Worm (Caenorhabditis elegans) whole organism, L4 larva: Measurements from ENCODE around the gene col-119.

Source experiments
- D1046.2 ChIP-seq: fragments of 200-800 bp; sonication (Bioruptor generic); IDR thresholded peaks from 2 replicates; pipeline ENCODE4 v1.3.6; 2022; ENCODE audit warnings: missing genetic modification characterization, missing compliant biosample characterization
- F49E8.2 ChIP-seq: sonication (generic microtip); optimal IDR thresholded peaks from 2 replicates; lab custom pipeline; 2016; ENCODE audit warnings: missing compliant biosample characterization, mild to moderate bottlenecking, missing genetic modification characterization, borderline replicate concordance
- R02D3.7 ChIP-seq: fragments of 150-350 bp; sonication (generic microtip); optimal IDR thresholded peaks from 3 replicates; lab custom pipeline; 2014; ENCODE audit warnings: missing biosample characterization, missing genetic modification characterization
- Y105C5A.15 ChIP-seq: fragments of 200-800 bp; sonication (Bioruptor generic); IDR thresholded peaks from 2 replicates; pipeline ENCODE4 v1.3.6; 2022; ENCODE audit warnings: missing genetic modification characterization, missing compliant biosample characterization
- Y75B8A.6 ChIP-seq: fragments of 200-800 bp; sonication (Bioruptor generic); IDR thresholded peaks from 2 replicates; pipeline ENCODE4 v1.3.6; 2022; ENCODE audit warnings: missing genetic modification reagents, missing genetic modification characterization, missing compliant biosample characterization
- ZK337.2 ChIP-seq: fragments of 200-800 bp; sonication (Bioruptor generic); IDR thresholded peaks from 2 replicates; pipeline ENCODE4 v1.3.6; 2022; ENCODE audit warnings: missing genetic modification reagents, missing genetic modification characterization, missing compliant biosample characterization
- aha-1 ChIP-seq: fragments of 150-350 bp; peaks from one replicate; lab custom pipeline; 2014; ENCODE audit warnings: missing biosample characterization, missing genetic modification characterization
- arid-1 ChIP-seq: fragments of 200-800 bp; sonication (Bioruptor generic); conservative IDR thresholded peaks from 2 replicates; pipeline ENCODE4 v1.3.6; 2022; ENCODE audit warnings: missing genetic modification reagents, missing genetic modification characterization, missing compliant biosample characterization
- cey-2 ChIP-seq: sonication (generic microtip); optimal IDR thresholded peaks from 3 replicates; lab custom pipeline; 2017; ENCODE audit warnings: missing genetic modification characterization, mild to moderate bottlenecking, missing compliant biosample characterization, antibody characterized with exemption, borderline replicate concordance; ENCODE audit not compliant: insufficient read depth
- ctbp-1 ChIP-seq: fragments of 200-800 bp; sonication (Bioruptor generic); IDR thresholded peaks from 2 replicates; pipeline ENCODE4 v1.3.6; 2022; ENCODE audit warnings: missing genetic modification reagents, missing genetic modification characterization, missing compliant biosample characterization
- daf-16 ChIP-seq, 3 experiments: sonication (generic microtip); optimal IDR thresholded peaks; 2 replicates each; lab custom pipeline; 2016 to 2017; ENCODE audit warnings: missing genetic modification characterization in 3 of 3, missing genetic modification reagents in 3 of 3, mild to moderate bottlenecking in 2 of 3, missing compliant biosample characterization in 2 of 3, missing biosample characterization in 1 of 3, moderate library complexity in 1 of 3
- dpl-1 ChIP-seq: fragments of 150-350 bp; optimal IDR thresholded peaks from 2 replicates; lab custom pipeline; 2014; ENCODE audit warnings: missing biosample characterization, missing genetic modification reagents, missing genetic modification characterization
- duxl-1 ChIP-seq: sonication (generic microtip); optimal IDR thresholded peaks from 2 replicates; lab custom pipeline; 2016; ENCODE audit warnings: mild to moderate bottlenecking, missing genetic modification characterization, moderate library complexity, missing compliant biosample characterization; ENCODE audit not compliant: poor library complexity
- dve-1 ChIP-seq: sonication (generic microtip); optimal IDR thresholded peaks from 2 replicates; lab custom pipeline; 2017; ENCODE audit warnings: antibody characterized with exemption, mild to moderate bottlenecking, missing genetic modification characterization, missing compliant biosample characterization; ENCODE audit not compliant: insufficient read depth
- fos-1 ChIP-seq: fragments of 150-350 bp; optimal IDR thresholded peaks from 2 replicates; lab custom pipeline; 2014; ENCODE audit warnings: missing biosample characterization, missing genetic modification characterization
- hlh-11 ChIP-seq: fragments of 200-800 bp; sonication (Bioruptor generic); optimal IDR thresholded peaks from 2 replicates; lab custom pipeline; 2018; ENCODE audit warnings: mild to moderate bottlenecking, missing genetic modification characterization, missing compliant biosample characterization
- hlh-30 ChIP-seq: sonication (generic microtip); optimal IDR thresholded peaks from 2 replicates; lab custom pipeline; 2017; ENCODE audit warnings: antibody characterized with exemption, mild to moderate bottlenecking, missing genetic modification characterization, missing compliant biosample characterization; ENCODE audit not compliant: insufficient read depth
- hmg-1.1 ChIP-seq: fragments of 200-800 bp; sonication (Bioruptor generic); IDR thresholded peaks from 2 replicates; pipeline ENCODE4 v1.3.6; 2022; ENCODE audit warnings: missing genetic modification reagents, missing genetic modification characterization, missing compliant biosample characterization
- jun-1 ChIP-seq: fragments of 150-350 bp; optimal IDR thresholded peaks from 2 replicates; lab custom pipeline; 2014; ENCODE audit warnings: missing biosample characterization, missing genetic modification reagents, missing genetic modification characterization
- lin-1 ChIP-seq: fragments of 200-800 bp; sonication (Bioruptor generic); IDR thresholded peaks from 2 replicates; pipeline ENCODE4 v1.3.6; 2022; ENCODE audit warnings: missing genetic modification reagents, missing genetic modification characterization, missing compliant biosample characterization
- lin-29 ChIP-seq: fragments of 200-800 bp; sonication (Bioruptor generic); IDR thresholded peaks from 2 replicates; pipeline ENCODE4 v1.3.6; 2022; ENCODE audit warnings: missing genetic modification reagents, missing genetic modification characterization, missing compliant biosample characterization
- madf-5 ChIP-seq, 2 experiments: fragments of 200-800 bp; sonication (Bioruptor generic); IDR thresholded peaks; 2 replicates each; pipeline ENCODE4 v1.3.6; 2022; ENCODE audit warnings: missing compliant biosample characterization in 2 of 2, missing genetic modification characterization in 2 of 2
- mxl-2 ChIP-seq: fragments of 200-800 bp; sonication (Bioruptor generic); conservative IDR thresholded peaks from 2 replicates; pipeline ENCODE4 v1.3.6; 2022; ENCODE audit warnings: missing genetic modification reagents, missing genetic modification characterization, missing compliant biosample characterization
- nhr-102 ChIP-seq: sonication (generic microtip); optimal IDR thresholded peaks from 2 replicates; lab custom pipeline; 2016; ENCODE audit warnings: mild to moderate bottlenecking, missing genetic modification characterization, moderate library complexity, missing compliant biosample characterization
- nhr-11 ChIP-seq: fragments of 150-350 bp; optimal IDR thresholded peaks from 2 replicates; lab custom pipeline; 2014; ENCODE audit warnings: missing biosample characterization, missing genetic modification characterization
- nhr-41 ChIP-seq: fragments of 200-800 bp; sonication (Bioruptor generic); IDR thresholded peaks from 2 replicates; pipeline ENCODE4 v1.3.6; 2022; ENCODE audit warnings: missing genetic modification reagents, missing genetic modification characterization, missing compliant biosample characterization
- nhr-6 ChIP-seq: fragments of 150-350 bp; optimal IDR thresholded peaks from 2 replicates; lab custom pipeline; 2014; ENCODE audit warnings: missing biosample characterization, missing genetic modification characterization
- pha-4 ChIP-seq, 2 experiments: fragments of 150-350 bp in 1 of 2; fragments of 200-800 bp in 1 of 2; sonication (Bioruptor generic) in 1 of 2; IDR thresholded peaks in 1 of 2; optimal IDR thresholded peaks in 1 of 2; 2 replicates each; pipeline versions ENCODE4 v1.3.6 to Lab custom; 2014 to 2022; ENCODE audit warnings: missing genetic modification characterization in 2 of 2, missing genetic modification reagents in 2 of 2, missing biosample characterization in 1 of 2, missing compliant biosample characterization in 1 of 2
- saeg-2 ChIP-seq: fragments of 200-800 bp; sonication (Bioruptor generic); IDR thresholded peaks from 2 replicates; pipeline ENCODE4 v1.3.6; 2022; ENCODE audit warnings: missing genetic modification reagents, missing genetic modification characterization, missing compliant biosample characterization
- sdz-12 ChIP-seq: fragments of 200-800 bp; sonication (Bioruptor generic); optimal IDR thresholded peaks from 2 replicates; lab custom pipeline; 2018; ENCODE audit warnings: mild to moderate bottlenecking, missing genetic modification characterization, missing compliant biosample characterization
- skn-1 ChIP-seq: fragments of 150-350 bp; optimal IDR thresholded peaks from 2 replicates; lab custom pipeline; 2014; ENCODE audit warnings: missing biosample characterization, missing genetic modification characterization
- snpc-1.2 ChIP-seq: fragments of 200-800 bp; sonication (Bioruptor generic); IDR thresholded peaks from 2 replicates; pipeline ENCODE4 v1.3.6; 2022; ENCODE audit warnings: missing genetic modification reagents, missing genetic modification characterization, missing compliant biosample characterization
- snpc-4 ChIP-seq: fragments of 150-350 bp; optimal IDR thresholded peaks from 2 replicates; lab custom pipeline; 2014; ENCODE audit warnings: missing biosample characterization, missing genetic modification characterization
- ztf-11 ChIP-seq: fragments of 150-350 bp; optimal IDR thresholded peaks from 2 replicates; lab custom pipeline; 2014; ENCODE audit warnings: missing biosample characterization, missing genetic modification characterization

The col-119 gene

ce11 chrIV:9001184-9001583, 21.6 kb upstream of the col-119 start:
- TF ChIP-seq skn-1 (tag; lab: Kevin White, UChicago) (no peak), nhr-102 (peak; percentile 32), ctbp-1 (GFP tag; lab: Robert Waterston, UW) (no peak), snpc-4 (tag; lab: Kevin White, UChicago) (peak; percentile 40), saeg-2 (GFP tag; lab: Robert Waterston, UW) (no peak), aha-1 (tag; lab: Kevin White, UChicago) (peak; percentile 69), dve-1 (tag; lab: Kevin White, UChicago) (peak; percentile 36), cey-2 (tag; lab: Kevin White, UChicago) (no peak), Y75B8A.6 (GFP tag; lab: Robert Waterston, UW) (no peak), lin-29 (no peak), F49E8.2 (tag; lab: Kevin White, UChicago) (peak; percentile 68), fos-1 (tag; lab: Kevin White, UChicago) (no peak), hlh-30 (tag; lab: Kevin White, UChicago) (no peak), snpc-1.2 (GFP tag; lab: Robert Waterston, UW) (peak; percentile 90), R02D3.7 (tag; lab: Kevin White, UChicago) (no peak), lin-1 (GFP tag; lab: Robert Waterston, UW) (no peak), pha-4 (GFP tag; IDR thresholded peaks at IDR 0.05; lab: Robert Waterston, UW) (no peak), pha-4 (tag; optimal IDR thresholded peaks at IDR 0.05; lab: Kevin White, UChicago) (no peak), jun-1 (tag; lab: Kevin White, UChicago) (no peak), Y105C5A.15 (GFP tag; lab: Robert Waterston, UW) (no peak), ZK337.2 (no peak), nhr-6 (tag; lab: Kevin White, UChicago) (no peak), ztf-11 (tag; lab: Kevin White, UChicago) (no peak), nhr-11 (tag; lab: Kevin White, UChicago) (no peak)

DNA sequence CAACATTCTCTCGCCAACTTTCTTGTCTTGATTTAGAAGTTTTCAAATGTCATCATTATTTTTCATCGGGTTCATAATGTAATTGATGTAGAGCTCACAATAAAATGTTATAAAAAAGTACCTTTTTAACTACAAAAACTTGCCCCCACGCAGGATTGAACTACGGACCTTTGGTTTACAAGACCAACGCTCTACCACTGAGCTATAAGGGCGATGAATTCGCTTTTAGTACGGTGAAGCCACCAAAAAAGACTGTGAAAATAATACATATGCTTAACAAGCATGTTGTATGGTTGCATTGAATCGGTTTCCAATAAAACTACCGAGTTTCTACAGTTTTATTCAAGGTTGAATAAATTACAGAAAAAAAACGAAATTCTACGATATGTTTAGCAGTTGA, 21.1 kb upstream of the col-119 start:
- TF ChIP-seq daf-16 (GFP tag; optimal IDR thresholded peaks at IDR 0.05; lab: Kevin White, UChicago), result no peak
- TF ChIP-seq daf-16 (tag; optimal IDR thresholded peaks at IDR 0.05; lab: Kevin White, UChicago), result no peak
- no peak for TF ChIP-seq D1046.2 (GFP tag; lab: Robert Waterston, UW)
- TF ChIP-seq hlh-30 (tag; lab: Kevin White, UChicago), result no peak
- TF ChIP-seq duxl-1 (tag; lab: Kevin White, UChicago), result no peak
- no peak for TF ChIP-seq hlh-11 (tag; lab: Kevin White, UChicago)
- no peak for TF ChIP-seq Y75B8A.6 (GFP tag; lab: Robert Waterston, UW)
- no peak for TF ChIP-seq lin-1 (GFP tag; lab: Robert Waterston, UW)
- no peak for TF ChIP-seq dpl-1 (GFP tag; lab: Kevin White, UChicago)
- TF ChIP-seq sdz-12, result no peak
- TF ChIP-seq ZK337.2, result no peak
- no peak for TF ChIP-seq F49E8.2 (tag; lab: Kevin White, UChicago)
- no peak for TF ChIP-seq arid-1
- no peak for TF ChIP-seq madf-5 (GFP tag; IDR thresholded peaks at IDR 0.05; lab: Robert Waterston, UW)
- no peak for TF ChIP-seq hmg-1.1 (GFP tag; lab: Robert Waterston, UW)

- TF ChIP-seq duxl-1 (tag; lab: Kevin White, UChicago), result no peak
- no peak for TF ChIP-seq nhr-41 (GFP tag; lab: Robert Waterston, UW)
Measured at ce11 chrIV:8994487-8994886, 14.9 kb upstream of the col-119 start.

DNA sequence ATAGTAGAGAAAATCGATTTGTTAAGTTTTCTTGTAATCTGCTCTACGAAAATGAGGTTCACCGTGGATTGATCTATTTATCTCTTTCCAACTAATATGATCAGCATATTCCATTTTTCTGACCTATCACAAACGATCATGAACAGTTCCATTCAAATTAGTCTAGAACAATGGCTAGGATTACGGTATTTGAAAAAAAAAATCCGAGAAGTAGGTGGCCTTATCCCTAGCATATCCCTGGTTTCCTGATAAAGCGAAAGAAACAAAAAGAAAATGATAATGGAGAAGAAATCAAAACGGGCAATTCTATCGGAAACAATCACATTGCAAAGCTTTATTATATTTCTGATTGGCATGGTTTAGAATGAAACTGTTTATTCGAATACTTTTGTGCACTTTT, 13.2 kb upstream of the col-119 start, which contains the start of gene mltn-12:
mltn-12 (plus strand) TSS at position 301 of the 400 bp plus-strand sequence.
- TF ChIP-seq mxl-2 (GFP tag; lab: Robert Waterston, UW), result no peak
